Worm (Caenorhabditis elegans) whole organism, early embryonic: ENCODE measurements around the gene fshr-1.

Source experiments
- ama-1 ChIP-seq: fragments of 150-350 bp; optimal IDR thresholded peaks from 2 replicates; lab custom pipeline; 2014
- ceh-13 ChIP-seq: fragments of 200-800 bp; sonication (Bioruptor generic); optimal IDR thresholded peaks from 2 replicates; lab custom pipeline; 2018; ENCODE audit warnings: mild to moderate bottlenecking, missing genetic modification characterization, missing compliant biosample characterization
- hmbx-1 ChIP-seq: sonication (generic microtip); optimal IDR thresholded peaks from 2 replicates; lab custom pipeline; 2016; ENCODE audit warnings: mild to moderate bottlenecking, missing genetic modification characterization, missing compliant biosample characterization

- TF ChIP-seq hmbx-1 (no peak), ama-1 (lab: Kevin White, UChicago) (no peak), ceh-13 (no peak)
Measured at ce11 chrV:9885918-9886488, 3.6 kb upstream of the fshr-1 start, which contains the start of gene clp-9.
